Worm (Caenorhabditis elegans): Measurements from ENCODE around the gene dpy-27.

Gene dpy-27

DNA sequence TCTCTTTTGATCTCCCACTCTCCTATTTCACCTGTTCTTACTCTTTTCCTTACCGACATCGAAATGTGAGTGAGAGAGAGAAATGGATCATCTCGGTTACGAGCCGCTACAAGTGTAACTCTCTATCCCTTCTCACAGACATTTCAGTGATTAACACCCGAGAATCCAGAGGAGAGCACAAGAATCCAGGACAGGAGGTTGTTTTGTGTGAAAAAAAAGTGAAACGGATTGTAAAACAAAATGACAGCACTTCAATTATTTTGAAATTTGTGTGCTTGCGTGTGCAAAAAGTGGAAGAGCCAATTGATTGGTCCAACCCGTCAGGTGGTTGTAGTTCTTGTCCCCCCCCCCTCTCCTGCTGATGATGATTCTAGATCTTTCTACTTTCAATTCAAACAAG, 36.6 kb downstream of the dpy-27 start:
- TF ChIP-seq elt-1 (tag; optimal IDR thresholded peaks at IDR 0.05; ENCODE audit: borderline replicate concordance, insufficient read depth) (no peak), sptf-1 (tag; optimal IDR thresholded peaks at IDR 0.05) (no peak), unc-62 (GFP tag; optimal IDR thresholded peaks at IDR 0.05) (peak; percentile 87), unc-120 (tag; optimal IDR thresholded peaks at IDR 0.05; ENCODE audit: poor library complexity, severe bottlenecking) (peak; percentile 80), nhr-237 (tag; optimal IDR thresholded peaks at IDR 0.05) (no peak), pha-4 (tag; optimal IDR thresholded peaks at IDR 0.05) (no peak), ces-1 (GFP tag; optimal IDR thresholded peaks at IDR 0.05) (no peak), ham-2 (GFP tag; optimal IDR thresholded peaks at IDR 0.05) (no peak), lin-32 (GFP tag; optimal IDR thresholded peaks at IDR 0.05) (no peak), ceh-43 (GFP tag; optimal IDR thresholded peaks at IDR 0.05) (no peak), M03D4.4 (tag; optimal IDR thresholded peaks at IDR 0.05) (no peak), hlh-1 (tag; optimal IDR thresholded peaks at IDR 0.05) (peak; percentile 62)

DNA sequence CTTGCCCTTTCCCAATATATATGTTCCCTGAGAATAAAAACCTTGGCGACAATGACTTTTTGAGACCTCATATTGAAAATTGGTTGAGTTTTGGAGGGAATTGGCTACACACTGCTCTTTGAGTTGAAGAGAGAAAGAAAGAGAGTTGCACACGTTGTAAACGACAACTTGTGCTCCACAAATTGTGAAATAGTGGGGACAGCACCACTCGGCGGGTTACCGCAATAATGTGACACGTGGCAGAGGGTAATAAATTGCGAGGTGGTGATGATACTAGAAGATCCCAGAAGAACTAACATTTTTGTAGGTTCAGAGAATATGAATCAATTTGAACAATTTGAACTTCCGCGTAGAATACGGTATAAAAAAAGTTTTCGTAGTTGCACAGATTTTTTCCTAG, 37.7 kb downstream of the dpy-27 start:
- TF ChIP-seq nhr-28 (tag; optimal IDR thresholded peaks at IDR 0.05) (no peak), tbx-8 (GFP tag; optimal IDR thresholded peaks at IDR 0.05) (no peak), ces-1 (GFP tag; optimal IDR thresholded peaks at IDR 0.05) (no peak), flh-1 (GFP tag; optimal IDR thresholded peaks at IDR 0.05) (no peak), unc-39 (tag; optimal IDR thresholded peaks at IDR 0.05) (no peak), snpc-4 (tag; optimal IDR thresholded peaks at IDR 0.05) (no peak), drap-1 (GFP tag; optimal IDR thresholded peaks at IDR 0.05) (no peak), ham-2 (GFP tag; optimal IDR thresholded peaks at IDR 0.05) (no peak), mep-1 (tag; optimal IDR thresholded peaks at IDR 0.05) (no peak), mab-5 (tag; optimal IDR thresholded peaks at IDR 0.05) (peak; percentile 40), unc-62 (GFP tag; optimal IDR thresholded peaks at IDR 0.05) (peak; percentile 52), ztf-11 (tag; optimal IDR thresholded peaks at IDR 0.05) (no peak), cnd-1 (tag; optimal IDR thresholded peaks at IDR 0.05) (no peak), ceh-43 (GFP tag; optimal IDR thresholded peaks at IDR 0.05) (no peak), sem-2 (GFP tag; optimal IDR thresholded peaks at IDR 0.05) (no peak), elt-1 (tag; optimal IDR thresholded peaks at IDR 0.05; ENCODE audit: borderline replicate concordance, insufficient read depth) (no peak), sptf-1 (tag; optimal IDR thresholded peaks at IDR 0.05) (no peak), nhr-237 (tag; optimal IDR thresholded peaks at IDR 0.05) (no peak), ceh-83 (GFP tag; optimal IDR thresholded peaks at IDR 0.05) (no peak), lsy-2 (tag; optimal IDR thresholded peaks at IDR 0.05) (no peak), hlh-1 (tag; optimal IDR thresholded peaks at IDR 0.05) (peak; percentile 68)

ce11 chrIII:3774550-3774949, 44.9 kb downstream of the dpy-27 start:
- no peak for TF ChIP-seq M03D4.4 (tag; optimal IDR thresholded peaks at IDR 0.05)

DNA sequence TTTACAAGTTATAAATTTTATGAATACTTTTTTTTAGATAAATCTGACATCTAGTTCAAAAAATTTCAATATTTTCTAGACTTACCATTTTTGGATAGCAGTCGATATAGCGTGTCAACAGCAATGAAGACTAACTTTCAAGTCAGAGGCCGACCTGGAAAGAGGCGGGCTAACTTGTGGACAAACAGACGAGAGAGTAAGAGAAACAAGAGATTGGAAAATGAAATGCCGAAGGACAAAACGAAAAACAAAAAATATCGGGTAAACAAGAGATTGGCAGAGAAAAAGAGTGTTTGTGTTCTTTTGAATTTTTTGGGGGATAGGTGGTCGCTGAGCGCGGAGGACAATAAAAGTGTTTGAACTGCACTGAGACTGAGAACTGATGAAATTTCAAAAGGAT, 46.3 kb downstream of the dpy-27 start, which contains the start of gene lec-4:
TSS of gene lec-4 (minus strand) at position 154 of the 400 bp plus-strand sequence.
- TF ChIP-seq drap-1 (GFP tag; optimal IDR thresholded peaks at IDR 0.05) (no peak), nhr-28 (tag; optimal IDR thresholded peaks at IDR 0.05) (no peak), flh-1 (GFP tag; optimal IDR thresholded peaks at IDR 0.05) (no peak), sem-2 (GFP tag; optimal IDR thresholded peaks at IDR 0.05) (no peak), pha-4 (tag; optimal IDR thresholded peaks at IDR 0.05) (no peak), unc-120 (tag; optimal IDR thresholded peaks at IDR 0.05; ENCODE audit: poor library complexity, severe bottlenecking) (no peak), mep-1 (tag; optimal IDR thresholded peaks at IDR 0.05) (no peak), nhr-2 (tag; optimal IDR thresholded peaks at IDR 0.05) (no peak), lsy-2 (tag; optimal IDR thresholded peaks at IDR 0.05) (no peak), snpc-4 (tag; optimal IDR thresholded peaks at IDR 0.05) (no peak), ham-2 (GFP tag; optimal IDR thresholded peaks at IDR 0.05) (no peak), bed-3 (GFP tag; optimal IDR thresholded peaks at IDR 0.05) (no peak), tbx-8 (GFP tag; optimal IDR thresholded peaks at IDR 0.05) (no peak)

DNA sequence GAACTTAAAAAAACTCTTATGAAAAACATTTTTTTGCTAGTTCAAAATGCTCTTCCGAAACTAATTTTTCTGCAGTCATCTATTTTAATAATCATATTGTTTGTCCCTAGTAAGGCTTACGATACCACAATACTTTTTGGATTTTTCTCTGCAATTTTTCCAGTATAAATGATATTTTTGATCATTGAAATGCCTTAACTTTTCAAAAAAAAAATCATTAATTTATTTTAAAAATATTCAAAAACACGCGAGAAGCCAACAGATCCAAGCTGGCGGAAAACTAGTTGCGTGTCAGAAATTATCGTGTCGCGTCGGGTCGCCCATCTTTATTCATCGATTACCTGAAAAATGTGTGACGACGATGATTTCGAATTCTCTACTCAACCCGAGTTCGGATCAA, 51.3 kb downstream of the dpy-27 start, which contains the start of gene gmeb-3:
TSS of gene gmeb-3 (plus strand) at position 301 of the 400 bp plus-strand sequence.
- no peak for TF ChIP-seq ceh-43 (GFP tag; optimal IDR thresholded peaks at IDR 0.05)
- no peak for TF ChIP-seq nhr-76 (tag; optimal IDR thresholded peaks at IDR 0.05)
- TF ChIP-seq zip-8 (tag; optimal IDR thresholded peaks at IDR 0.05), result no peak
- TF ChIP-seq ces-1 (GFP tag; optimal IDR thresholded peaks at IDR 0.05), result no peak
- no peak for TF ChIP-seq lin-32 (GFP tag; optimal IDR thresholded peaks at IDR 0.05)
- no peak for TF ChIP-seq sem-2 (GFP tag; optimal IDR thresholded peaks at IDR 0.05)
- TF ChIP-seq lsy-2 (tag; optimal IDR thresholded peaks at IDR 0.05), result no peak
- no peak for TF ChIP-seq mab-5 (tag; optimal IDR thresholded peaks at IDR 0.05)
- TF ChIP-seq ztf-11 (tag; optimal IDR thresholded peaks at IDR 0.05), result no peak
- no peak for TF ChIP-seq hlh-1 (tag; optimal IDR thresholded peaks at IDR 0.05)
- no peak for TF ChIP-seq unc-62 (GFP tag; optimal IDR thresholded peaks at IDR 0.05)
- TF ChIP-seq lin-13 (tag; optimal IDR thresholded peaks at IDR 0.05), result no peak
- no peak for TF ChIP-seq nhr-28 (tag; optimal IDR thresholded peaks at IDR 0.05)
- TF ChIP-seq blmp-1 (tag; optimal IDR thresholded peaks at IDR 0.05), result no peak
- no peak for TF ChIP-seq mep-1 (tag; optimal IDR thresholded peaks at IDR 0.05)
- TF ChIP-seq ham-2 (GFP tag; optimal IDR thresholded peaks at IDR 0.05), result no peak
- no peak for TF ChIP-seq nhr-12 (tag; optimal IDR thresholded peaks at IDR 0.05)

All from whole organism, mixed stage, embryonic.